Worm (Caenorhabditis elegans) whole organism, L4 larva: ENCODE measurements around the gene ret-1.

ENCODE experiments used
- F10B5.3 ChIP-seq: sonication (generic microtip); optimal IDR thresholded peaks from 2 replicates; lab custom pipeline; 2016; ENCODE audit warnings: mild to moderate bottlenecking, missing genetic modification characterization, missing compliant biosample characterization
- F37D6.2 ChIP-seq: sonication (generic microtip); optimal IDR thresholded peaks from 2 replicates; lab custom pipeline; 2016; ENCODE audit warnings: mild to moderate bottlenecking, missing genetic modification characterization, missing compliant biosample characterization
- F44E2.7 ChIP-seq: fragments of 200-800 bp; sonication (Bioruptor generic); IDR thresholded peaks from 2 replicates; pipeline ENCODE4 v2.1.2; 2022; ENCODE audit warnings: missing genetic modification characterization, missing compliant biosample characterization
- R02D3.7 ChIP-seq: fragments of 150-350 bp; sonication (generic microtip); optimal IDR thresholded peaks from 3 replicates; lab custom pipeline; 2014; ENCODE audit warnings: missing biosample characterization, missing genetic modification characterization
- Y48G9A.11 ChIP-seq: fragments of 200-800 bp; sonication (Bioruptor generic); IDR thresholded peaks from 2 replicates; pipeline ENCODE4 v1.3.6; 2022; ENCODE audit warnings: missing genetic modification reagents, missing genetic modification characterization, missing compliant biosample characterization
- ceh-20 ChIP-seq: fragments of 200-800 bp; sonication (Bioruptor generic); IDR thresholded peaks from 2 replicates; pipeline ENCODE4 v1.3.6; 2022; ENCODE audit warnings: missing genetic modification reagents, missing genetic modification characterization, missing compliant biosample characterization
- ceh-28 ChIP-seq: fragments of 150-350 bp; optimal IDR thresholded peaks from 2 replicates; lab custom pipeline; 2014; ENCODE audit warnings: missing biosample characterization, missing genetic modification reagents, missing genetic modification characterization
- ceh-44 ChIP-seq: fragments of 200-800 bp; sonication (Bioruptor generic); IDR thresholded peaks from 2 replicates; pipeline ENCODE4 v1.3.6; 2022; ENCODE audit warnings: missing genetic modification reagents, missing genetic modification characterization, missing compliant biosample characterization
- ceh-62 ChIP-seq: sonication (generic microtip); optimal IDR thresholded peaks from 2 replicates; lab custom pipeline; 2017; ENCODE audit warnings: missing biosample characterization, missing genetic modification characterization
- daf-16 ChIP-seq, 3 experiments: sonication (generic microtip); optimal IDR thresholded peaks; 2 replicates each; lab custom pipeline; 2016 to 2017; ENCODE audit warnings: missing genetic modification characterization in 3 of 3, missing genetic modification reagents in 3 of 3, mild to moderate bottlenecking in 2 of 3, missing compliant biosample characterization in 2 of 3, missing biosample characterization in 1 of 3, moderate library complexity in 1 of 3
- daf-19 ChIP-seq: fragments of 200-800 bp; sonication (Bioruptor generic); conservative IDR thresholded peaks from 2 replicates; pipeline ENCODE4 v1.3.6; 2022; ENCODE audit warnings: missing genetic modification characterization, missing compliant biosample characterization
- dmd-9 ChIP-seq: fragments of 200-800 bp; sonication (Bioruptor generic); IDR thresholded peaks from 2 replicates; pipeline ENCODE4 v1.3.6; 2022; ENCODE audit warnings: missing genetic modification reagents, missing genetic modification characterization, missing compliant biosample characterization
- dpl-1 ChIP-seq: fragments of 150-350 bp; optimal IDR thresholded peaks from 2 replicates; lab custom pipeline; 2014; ENCODE audit warnings: missing biosample characterization, missing genetic modification reagents, missing genetic modification characterization
- egl-43 ChIP-seq: fragments of 200-800 bp; sonication (Bioruptor generic); IDR thresholded peaks from 2 replicates; pipeline ENCODE4 v1.3.6; 2022; ENCODE audit warnings: missing genetic modification reagents, missing genetic modification characterization, missing compliant biosample characterization
- hlh-30 ChIP-seq: sonication (generic microtip); optimal IDR thresholded peaks from 2 replicates; lab custom pipeline; 2017; ENCODE audit warnings: antibody characterized with exemption, mild to moderate bottlenecking, missing genetic modification characterization, missing compliant biosample characterization; ENCODE audit not compliant: insufficient read depth
- lin-15B ChIP-seq: fragments of 150-350 bp; sonication (generic microtip); optimal IDR thresholded peaks from 3 replicates; lab custom pipeline; 2014; ENCODE audit warnings: missing biosample characterization, missing genetic modification characterization
- lir-3 ChIP-seq: sonication (generic microtip); optimal IDR thresholded peaks from 2 replicates; lab custom pipeline; 2016; ENCODE audit warnings: mild to moderate bottlenecking, missing genetic modification characterization, missing compliant biosample characterization
- mdt-29 ChIP-seq: fragments of 200-800 bp; sonication (Bioruptor generic); IDR thresholded peaks from 2 replicates; pipeline ENCODE4 v1.3.6; 2022; ENCODE audit warnings: missing genetic modification reagents, missing genetic modification characterization, missing compliant biosample characterization
- mxl-2 ChIP-seq: fragments of 200-800 bp; sonication (Bioruptor generic); conservative IDR thresholded peaks from 2 replicates; pipeline ENCODE4 v1.3.6; 2022; ENCODE audit warnings: missing genetic modification reagents, missing genetic modification characterization, missing compliant biosample characterization
- nhr-10 ChIP-seq: fragments of 150-350 bp; optimal IDR thresholded peaks from 2 replicates; lab custom pipeline; 2014; ENCODE audit warnings: missing biosample characterization, missing genetic modification characterization
- nhr-102 ChIP-seq: sonication (generic microtip); optimal IDR thresholded peaks from 2 replicates; lab custom pipeline; 2016; ENCODE audit warnings: mild to moderate bottlenecking, missing genetic modification characterization, moderate library complexity, missing compliant biosample characterization
- nhr-11 ChIP-seq: fragments of 150-350 bp; optimal IDR thresholded peaks from 2 replicates; lab custom pipeline; 2014; ENCODE audit warnings: missing biosample characterization, missing genetic modification characterization
- nhr-111 ChIP-seq: fragments of 200-800 bp; sonication (Bioruptor generic); optimal IDR thresholded peaks from 2 replicates; lab custom pipeline; 2018; ENCODE audit warnings: mild to moderate bottlenecking, missing genetic modification characterization, missing compliant biosample characterization
- nhr-28 ChIP-seq: fragments of 150-350 bp; optimal IDR thresholded peaks from 2 replicates; lab custom pipeline; 2014; ENCODE audit warnings: missing biosample characterization, missing genetic modification characterization
- nhr-42 ChIP-seq: fragments of 200-800 bp; sonication (Bioruptor generic); IDR thresholded peaks from 2 replicates; pipeline ENCODE4 v1.3.6; 2022; ENCODE audit warnings: missing genetic modification characterization, missing compliant biosample characterization
- nhr-48 ChIP-seq: sonication (generic microtip); optimal IDR thresholded peaks from 2 replicates; lab custom pipeline; 2016; ENCODE audit warnings: mild to moderate bottlenecking, missing genetic modification characterization, missing compliant biosample characterization
- nhr-6 ChIP-seq: fragments of 150-350 bp; optimal IDR thresholded peaks from 2 replicates; lab custom pipeline; 2014; ENCODE audit warnings: missing biosample characterization, missing genetic modification characterization
- pha-4 ChIP-seq, 2 experiments: fragments of 150-350 bp in 1 of 2; fragments of 200-800 bp in 1 of 2; sonication (Bioruptor generic) in 1 of 2; IDR thresholded peaks in 1 of 2; optimal IDR thresholded peaks in 1 of 2; 2 replicates each; pipeline versions ENCODE4 v1.3.6 to Lab custom; 2014 to 2022; ENCODE audit warnings: missing genetic modification characterization in 2 of 2, missing genetic modification reagents in 2 of 2, missing biosample characterization in 1 of 2, missing compliant biosample characterization in 1 of 2
- spr-1 ChIP-seq: sonication (generic microtip); optimal IDR thresholded peaks from 2 replicates; lab custom pipeline; 2016; ENCODE audit warnings: mild to moderate bottlenecking, missing genetic modification characterization, missing compliant biosample characterization
- spr-3 ChIP-seq: fragments of 200-800 bp; sonication (Bioruptor generic); optimal IDR thresholded peaks from 2 replicates; lab custom pipeline; 2018; ENCODE audit warnings: mild to moderate bottlenecking, missing genetic modification characterization, missing compliant biosample characterization
- tag-97 ChIP-seq: fragments of 200-800 bp; sonication (Bioruptor generic); IDR thresholded peaks from 2 replicates; pipeline ENCODE4 v1.3.6; 2022; ENCODE audit warnings: missing genetic modification characterization, missing compliant biosample characterization
- tra-1 ChIP-seq: fragments of 200-800 bp; sonication (Bioruptor generic); IDR thresholded peaks from 2 replicates; pipeline ENCODE4 v1.3.6; 2022; ENCODE audit warnings: missing genetic modification reagents, missing genetic modification characterization, missing compliant biosample characterization
- unc-62 ChIP-seq, 3 experiments: fragments of 150-350 bp in 1 of 3; sonication (generic microtip); optimal IDR thresholded peaks in 2 of 3; peaks in 1 of 3; 1 replicate in 1 of 3; 2 replicates in 2 of 3; lab custom pipeline; 2014 to 2017; ENCODE audit warnings: missing biosample characterization in 3 of 3, missing genetic modification characterization in 3 of 3, missing genetic modification reagents in 3 of 3, missing genotype in 1 of 3
- zfp-3 ChIP-seq: fragments of 200-800 bp; sonication (Bioruptor generic); conservative IDR thresholded peaks from 2 replicates; pipeline ENCODE4 v1.3.6; 2022; ENCODE audit warnings: missing genetic modification reagents, missing genetic modification characterization, missing compliant biosample characterization
- zip-11 ChIP-seq: fragments of 200-800 bp; sonication (Bioruptor generic); IDR thresholded peaks from 2 replicates; pipeline ENCODE4 v1.3.6; 2022; ENCODE audit warnings: missing genetic modification characterization, missing compliant biosample characterization
- ztf-7 ChIP-seq: fragments of 150-350 bp; optimal IDR thresholded peaks from 2 replicates; lab custom pipeline; 2014; ENCODE audit warnings: missing biosample characterization, missing genetic modification characterization

Gene ret-1

ce11 chrV:14800402-14800801, 46.8 kb downstream of the ret-1 start:
- TF ChIP-seq nhr-11 (tag; lab: Kevin White, UChicago) (peak; percentile 35), nhr-28 (tag; lab: Kevin White, UChicago) (peak; percentile 41), daf-16 (GFP tag; optimal IDR thresholded peaks at IDR 0.05; lab: Kevin White, UChicago) (peak in 1 of 2 experiments; percentile 8), daf-16 (tag; optimal IDR thresholded peaks at IDR 0.05; lab: Kevin White, UChicago) (no peak), ztf-7 (tag; lab: Kevin White, UChicago) (no peak), F44E2.7 (GFP tag; lab: Robert Waterston, UW) (no peak)
- TF ChIP-seq, all 104 proteins: peak for 3

ce11 chrV:14797886-14798285, 49.3 kb downstream of the ret-1 start:
- TF ChIP-seq lin-15B (tag; lab: Kevin White, UChicago) (no peak), pha-4 (GFP tag; IDR thresholded peaks at IDR 0.05; lab: Robert Waterston, UW) (no peak), pha-4 (tag; optimal IDR thresholded peaks at IDR 0.05; lab: Kevin White, UChicago) (no peak), nhr-102 (tag; lab: Kevin White, UChicago) (no peak), mxl-2 (no peak), lir-3 (no peak), daf-19 (GFP tag; lab: Robert Waterston, UW) (no peak), F37D6.2 (no peak), R02D3.7 (tag; lab: Kevin White, UChicago) (no peak), unc-62 (GFP tag; optimal IDR thresholded peaks at IDR 0.05 in 1 of 2; lab: Kevin White, UChicago) (no peak), unc-62 (tag; optimal IDR thresholded peaks at IDR 0.05; lab: Kevin White, UChicago) (no peak), Y48G9A.11 (no peak), nhr-48 (tag; lab: Kevin White, UChicago) (no peak), ceh-28 (tag; lab: Kevin White, UChicago) (no peak), nhr-111 (GFP tag; lab: Kevin White, UChicago) (no peak), tag-97 (GFP tag; lab: Robert Waterston, UW) (no peak), nhr-42 (no peak), ceh-62 (tag; lab: Kevin White, UChicago) (no peak), mdt-29 (no peak), F10B5.3 (tag; lab: Kevin White, UChicago) (no peak), zip-11 (no peak), ceh-44 (GFP tag; lab: Robert Waterston, UW) (no peak)

- no peak for TF ChIP-seq hlh-30 (tag; lab: Kevin White, UChicago)
- TF ChIP-seq zfp-3: no peak
- no peak for TF ChIP-seq dpl-1 (GFP tag; lab: Kevin White, UChicago)
- TF ChIP-seq lir-3: no peak
- TF ChIP-seq ceh-20 (GFP tag; lab: Robert Waterston, UW): no peak
- TF ChIP-seq spr-3: no peak
- no peak for TF ChIP-seq nhr-6
- no peak for TF ChIP-seq egl-43 (GFP tag; lab: Robert Waterston, UW)
- no peak for TF ChIP-seq ceh-28 (tag; lab: Kevin White, UChicago)
- TF ChIP-seq nhr-10 (tag; lab: Kevin White, UChicago): no peak
- TF ChIP-seq tra-1: no peak
- TF ChIP-seq dmd-9 (GFP tag; lab: Robert Waterston, UW): no peak
- no peak for TF ChIP-seq spr-1 (tag; lab: Kevin White, UChicago)
These were observed 54.2 kb downstream of the ret-1 start for ce11 chrV:14793043-14793442.

- TF ChIP-seq mdt-29 (no peak), unc-62 (GFP tag; optimal IDR thresholded peaks at IDR 0.05 in 1 of 2; lab: Kevin White, UChicago) (peak in 1 of 2 experiments; percentile 83), unc-62 (tag; optimal IDR thresholded peaks at IDR 0.05; lab: Kevin White, UChicago) (no peak)
- TF ChIP-seq, all 104 proteins: peak for 1
These were observed 54.9 kb downstream of the ret-1 start for ce11 chrV:14792346-14792745.
